Worm (Caenorhabditis elegans) whole organism, L1 larva: ENCODE data around the gene Y66D12A.24.

ENCODE experiments used
- blmp-1 ChIP-seq: fragments of 150-350 bp; optimal IDR thresholded peaks from 2 replicates; lab custom pipeline; 2014; ENCODE audit warnings: missing biosample characterization, missing genetic modification characterization
- dpl-1 ChIP-seq, 3 experiments: fragments of 150-350 bp in 2 of 3; sonication (generic microtip) in 1 of 3; optimal IDR thresholded peaks; 2 replicates each; lab custom pipeline; 2014 to 2017; ENCODE audit warnings: missing biosample characterization in 3 of 3, missing genetic modification characterization in 3 of 3, missing genetic modification reagents in 3 of 3
- egl-27 ChIP-seq, 2 experiments: fragments of 150-350 bp in 1 of 2; sonication (generic microtip); optimal IDR thresholded peaks; 3 replicates each; lab custom pipeline; 2017 to 2018; ENCODE audit warnings: missing biosample characterization in 2 of 2, missing genetic modification characterization in 2 of 2, missing genetic modification reagents in 2 of 2
- elt-2 ChIP-seq: sonication (generic microtip); optimal IDR thresholded peaks from 2 replicates; lab custom pipeline; 2016; ENCODE audit warnings: missing genetic modification characterization, mild to moderate bottlenecking, inconsistent platforms, missing compliant biosample characterization, missing genetic modification reagents
- fos-1 ChIP-seq: fragments of 150-350 bp; optimal IDR thresholded peaks from 2 replicates; lab custom pipeline; 2014; ENCODE audit warnings: missing biosample characterization, missing genetic modification characterization
- jun-1 ChIP-seq: fragments of 150-350 bp; optimal IDR thresholded peaks from 2 replicates; lab custom pipeline; 2014; ENCODE audit warnings: missing biosample characterization, missing genetic modification reagents, missing genetic modification characterization
- lin-39 ChIP-seq: fragments of 150-350 bp; optimal IDR thresholded peaks from 2 replicates; lab custom pipeline; 2014; ENCODE audit warnings: missing biosample characterization, missing genetic modification reagents, missing genetic modification characterization
- mdl-1 ChIP-seq, 2 experiments: fragments of 150-350 bp; optimal IDR thresholded peaks; 2 replicates each; lab custom pipeline; 2014 to 2017; ENCODE audit warnings: missing biosample characterization in 2 of 2, missing genetic modification characterization in 2 of 2, inconsistent platforms in 1 of 2
- nhr-11 ChIP-seq: fragments of 150-350 bp; optimal IDR thresholded peaks from 2 replicates; lab custom pipeline; 2014; ENCODE audit warnings: missing biosample characterization, missing genetic modification characterization

DNA sequence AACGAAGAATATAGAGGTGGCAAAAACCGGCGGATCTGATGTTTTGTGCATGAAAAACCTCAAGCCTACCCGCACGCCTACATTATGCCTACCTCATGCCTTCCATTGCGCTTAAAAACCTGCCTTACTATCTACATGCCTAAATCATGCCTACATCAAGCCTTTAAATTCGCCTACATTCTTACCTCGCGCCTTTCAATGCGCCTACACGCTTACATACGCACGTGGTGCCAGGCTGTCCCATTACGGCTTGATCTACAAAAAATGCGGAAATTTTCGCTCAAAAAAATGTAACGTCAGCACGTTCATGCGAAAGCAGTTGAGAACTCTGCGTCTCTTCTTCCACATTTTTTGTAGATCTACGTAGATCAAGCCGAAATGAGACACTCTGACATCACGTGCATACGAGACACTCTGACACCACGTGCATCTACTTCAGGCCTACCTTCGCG, 12.5 kb upstream of the Y66D12A.24 start, which contains the start of gene fbxa-220:
- TF ChIP-seq dpl-1 (GFP tag; optimal IDR thresholded peaks at IDR 0.05; lab: Kevin White, UChicago): no peak
- TF ChIP-seq fos-1 (tag; lab: Kevin White, UChicago): no peak
- TF ChIP-seq mdl-1 (tag; optimal IDR thresholded peaks at IDR 0.05; lab: Kevin White, UChicago): no peak
- TF ChIP-seq elt-2 (tag; lab: Kevin White, UChicago): no peak
- no peak for TF ChIP-seq blmp-1
- no peak for TF ChIP-seq nhr-11 (tag; lab: Kevin White, UChicago)
- TF ChIP-seq jun-1 (tag; lab: Kevin White, UChicago): no peak
- TF ChIP-seq egl-27 (tag; optimal IDR thresholded peaks at IDR 0.05; lab: Kevin White, UChicago): no peak
- TF ChIP-seq lin-39 (tag; lab: Kevin White, UChicago): no peak
